Fruit fly (Drosophila melanogaster) Kc167 (cell line): ENCODE measurements around the gene CG4842.

Source experiments
- Myc ChIP-seq: fragments of >200 bp; optimal IDR thresholded peaks from 2 replicates; lab custom pipeline; 2017; ENCODE audit warnings: missing external identifiers
- h ChIP-seq: fragments of >200 bp; optimal IDR thresholded peaks from 3 replicates; lab custom pipeline; 2018; ENCODE audit warnings: missing external identifiers
- psq ChIP-seq: fragments of >200 bp; optimal IDR thresholded peaks from 2 replicates; lab custom pipeline; 2017; ENCODE audit warnings: missing external identifiers
- ttk ChIP-seq: sonication (Bioruptor generic); optimal IDR thresholded peaks from 2 replicates; lab custom pipeline; 2017; ENCODE audit warnings: missing external identifiers

DNA sequence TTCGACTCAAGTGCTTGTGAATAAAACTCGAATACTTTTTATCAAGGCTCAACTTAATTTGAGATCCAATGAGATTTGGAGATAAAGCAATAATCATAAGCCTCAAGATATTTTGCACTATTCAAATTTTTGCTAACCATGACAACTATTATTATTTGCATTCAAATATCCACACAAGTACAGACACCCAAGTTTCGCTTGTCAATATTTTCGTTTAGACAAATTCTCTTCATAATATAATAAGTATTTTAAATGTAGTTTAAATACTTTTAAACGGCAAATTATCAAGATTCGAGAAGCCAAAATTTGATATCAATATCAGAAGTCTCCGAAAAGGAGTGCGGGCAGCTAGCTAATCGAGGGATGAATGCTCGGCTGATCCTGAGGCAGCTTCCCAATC, 38.7 kb upstream of the CG4842 start, which contains the start of gene CG33061:
- TF ChIP-seq psq (lab: Kevin White, UChicago) (no peak), h (lab: Kevin White, UChicago) (no peak), ttk (lab: Kevin White, UChicago) (no peak), Myc (lab: Kevin White, UChicago) (no peak)
